Fruit fly (Drosophila melanogaster) Kc167 (cell line): ENCODE results near the gene feo.

Experiments used
- h ChIP-seq: fragments of >200 bp; optimal IDR thresholded peaks from 3 replicates; lab custom pipeline; 2018; ENCODE audit warnings: missing external identifiers
- insv ChIP-seq: fragments of >200 bp; optimal IDR thresholded peaks from 3 replicates; lab custom pipeline; 2018; ENCODE audit warnings: missing external identifiers
- psq ChIP-seq: fragments of >200 bp; optimal IDR thresholded peaks from 2 replicates; lab custom pipeline; 2017; ENCODE audit warnings: missing external identifiers
- ttk ChIP-seq: sonication (Bioruptor generic); optimal IDR thresholded peaks from 2 replicates; lab custom pipeline; 2017; ENCODE audit warnings: missing external identifiers

DNA sequence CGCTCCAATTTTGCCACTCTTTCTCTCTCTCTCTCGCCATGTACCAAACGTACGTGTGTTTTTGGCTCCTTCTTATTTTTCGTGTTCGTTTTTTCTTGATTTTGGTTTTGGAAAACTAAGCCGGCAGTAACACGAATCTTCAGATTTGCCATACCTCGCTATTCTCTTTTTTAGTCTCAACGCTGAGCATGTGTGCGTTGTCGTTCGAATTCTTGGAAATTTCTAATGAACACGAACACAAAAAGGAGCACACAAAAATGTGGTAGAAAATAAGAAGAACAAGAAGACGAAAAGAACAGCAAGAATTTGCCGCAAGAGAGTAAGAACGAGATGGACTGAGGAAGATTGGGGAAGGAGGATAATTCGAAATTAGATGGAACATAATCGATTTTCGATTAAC, 46.0 kb downstream of the feo start:
- TF ChIP-seq h (lab: Kevin White, UChicago), result no peak
- no peak for TF ChIP-seq psq
- TF ChIP-seq insv (lab: Kevin White, UChicago), result no peak
- no peak for TF ChIP-seq ttk (lab: Kevin White, UChicago)
